Worm (Caenorhabditis elegans): Measurements from ENCODE around the gene Y64G10A.7.

DNA sequence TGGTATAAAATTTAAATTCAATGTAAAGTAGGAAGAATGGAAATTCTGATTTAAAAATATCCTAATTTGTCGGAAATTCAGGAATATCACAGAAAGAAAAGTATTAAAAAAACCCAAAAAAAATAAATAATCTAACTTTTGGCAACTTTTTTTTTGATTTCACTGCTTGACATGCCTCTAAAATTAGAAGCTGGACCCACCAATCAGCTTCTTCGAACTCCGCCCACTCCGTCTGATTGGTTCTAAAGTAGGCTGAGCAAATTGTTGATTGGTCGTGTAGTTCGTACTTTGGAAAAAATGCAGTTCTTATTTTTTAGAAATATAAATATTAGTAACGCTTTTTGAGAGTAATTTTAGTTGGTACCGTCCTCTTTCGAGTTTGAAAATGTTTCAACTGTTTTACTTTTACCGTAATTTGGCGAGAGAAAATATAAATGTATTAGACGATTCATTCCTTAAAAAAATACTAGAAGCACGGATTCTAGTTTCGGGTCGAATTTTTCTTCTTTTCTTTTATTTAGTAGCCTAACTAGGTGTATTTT lies 74.2 kb downstream of the Y64G10A.7 start:
- TF ChIP-seq mxl-3 (GFP tag; optimal IDR thresholded peaks at IDR 0.05) (no peak), dpl-1 (GFP tag; optimal IDR thresholded peaks at IDR 0.05) (no peak), ceh-82 (tag; optimal IDR thresholded peaks at IDR 0.05) (no peak), nhr-76 (tag; optimal IDR thresholded peaks at IDR 0.05) (no peak), spr-3 (GFP tag; optimal IDR thresholded peaks at IDR 0.05) (no peak), nhr-111 (GFP tag; optimal IDR thresholded peaks at IDR 0.05) (no peak), pqm-1 (tag; optimal IDR thresholded peaks at IDR 0.05) (no peak), lin-39 (tag; optimal IDR thresholded peaks at IDR 0.05) (no peak), F10B5.3 (tag; optimal IDR thresholded peaks at IDR 0.05) (no peak), ceh-32 (tag; optimal IDR thresholded peaks at IDR 0.05; ENCODE audit: poor library complexity) (no peak), egl-43 (GFP tag; IDR thresholded peaks at IDR 0.05) (no peak), ama-1 (optimal IDR thresholded peaks at IDR 0.05) (no peak)

All from whole organism, L4 larva.